Worm (Caenorhabditis elegans): ENCODE measurements around the gene col-161.

The col-161 gene

DNA sequence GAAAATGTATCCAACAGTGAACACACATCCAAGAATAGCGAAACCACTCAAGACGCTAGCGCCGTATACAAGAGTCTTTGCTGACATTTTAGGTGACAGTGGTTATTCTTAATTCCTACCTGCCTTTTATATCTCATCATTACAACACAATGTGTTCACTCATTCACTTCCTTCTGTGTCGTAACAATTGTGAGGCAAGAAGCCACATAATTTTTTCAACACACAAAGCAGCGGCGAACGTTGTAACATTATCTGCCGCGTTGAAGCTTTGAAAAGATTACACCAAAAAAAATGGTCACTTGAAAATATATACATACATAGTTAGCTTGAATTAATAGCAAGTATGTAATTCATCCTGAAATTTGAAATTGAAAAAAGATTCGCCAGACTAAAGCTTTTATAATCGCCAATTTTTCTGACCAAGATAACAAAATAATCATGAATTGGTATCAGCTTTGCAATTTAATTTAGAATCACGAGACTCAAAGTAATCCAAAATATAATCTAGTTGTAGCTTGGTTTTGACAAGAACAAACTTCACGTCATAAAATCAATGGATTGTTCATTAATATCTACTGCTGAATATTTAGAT is at the start of gene col-161, which contains the start of gene srh-18:
col-161 (minus strand) TSS at position 101 of the 592 bp plus-strand sequence.
srh-18 (plus strand) TSS at position 542 of the 592 bp plus-strand sequence.
- no peak for TF ChIP-seq unc-62 (GFP tag; optimal IDR thresholded peaks at IDR 0.05)

DNA sequence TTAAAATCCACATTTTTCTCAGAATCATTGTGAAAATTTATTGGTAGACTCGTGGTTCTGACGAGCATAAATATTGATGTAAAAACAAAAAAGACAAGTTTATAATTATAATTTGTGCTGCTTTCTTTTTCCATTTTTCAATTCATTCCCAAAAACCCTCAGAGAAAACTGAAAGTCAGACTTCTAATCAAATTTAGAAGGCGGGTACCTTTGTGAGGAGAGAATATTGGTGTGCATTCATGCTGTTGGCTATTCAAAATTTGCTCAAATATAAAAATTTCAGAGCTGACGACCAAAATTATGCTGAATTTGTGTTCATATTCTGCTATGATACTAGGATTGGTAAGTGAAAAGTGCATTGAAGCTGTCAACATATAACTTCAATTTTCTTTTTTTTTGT is 49.2 kb upstream of the col-161 start, which contains the start of gene srx-125:
srx-125 (plus strand) TSS at position 301 of the 400 bp plus-strand sequence.
- no peak for TF ChIP-seq unc-62 (GFP tag; optimal IDR thresholded peaks at IDR 0.05)

DNA sequence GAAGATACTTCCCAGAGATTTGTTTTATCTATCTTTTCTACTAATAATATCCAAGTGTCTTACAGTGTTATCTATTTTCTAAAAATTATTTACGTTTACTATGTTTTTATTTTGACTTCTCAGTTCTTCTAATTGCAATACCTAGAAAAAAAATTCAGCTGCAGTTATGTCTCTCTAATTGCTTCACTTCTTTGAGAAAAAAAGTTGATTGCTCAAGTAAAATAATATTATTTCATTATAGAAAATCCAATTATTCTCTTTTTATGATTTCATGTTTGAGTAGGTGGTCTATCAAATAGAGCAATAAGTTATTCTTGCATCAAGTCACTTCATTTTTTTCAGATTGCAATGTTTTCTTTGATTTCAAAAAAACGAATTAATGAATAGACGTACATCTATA is 48.7 kb upstream of the col-161 start:
- TF ChIP-seq unc-62 (GFP tag; optimal IDR thresholded peaks at IDR 0.05) = no peak

DNA sequence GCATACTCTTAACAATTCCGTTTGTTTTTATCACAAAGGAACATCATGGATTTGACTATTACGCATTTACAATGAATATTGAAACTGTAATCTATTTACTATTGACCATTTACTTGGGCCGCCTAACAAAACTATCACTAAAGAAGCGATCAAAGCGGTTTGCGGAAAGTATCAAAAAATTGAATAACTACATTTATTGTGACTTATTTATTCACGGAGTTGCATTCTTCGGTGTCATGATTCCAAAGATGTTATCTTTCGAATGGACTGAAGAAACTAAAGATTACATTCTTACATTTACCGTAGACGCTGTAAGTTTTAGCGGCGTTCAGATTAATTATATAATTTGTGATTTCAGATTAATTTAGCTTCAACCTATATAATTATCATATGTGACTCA is 46.4 kb upstream of the col-161 start:
- TF ChIP-seq unc-62 (GFP tag; optimal IDR thresholded peaks at IDR 0.05) = no peak

DNA sequence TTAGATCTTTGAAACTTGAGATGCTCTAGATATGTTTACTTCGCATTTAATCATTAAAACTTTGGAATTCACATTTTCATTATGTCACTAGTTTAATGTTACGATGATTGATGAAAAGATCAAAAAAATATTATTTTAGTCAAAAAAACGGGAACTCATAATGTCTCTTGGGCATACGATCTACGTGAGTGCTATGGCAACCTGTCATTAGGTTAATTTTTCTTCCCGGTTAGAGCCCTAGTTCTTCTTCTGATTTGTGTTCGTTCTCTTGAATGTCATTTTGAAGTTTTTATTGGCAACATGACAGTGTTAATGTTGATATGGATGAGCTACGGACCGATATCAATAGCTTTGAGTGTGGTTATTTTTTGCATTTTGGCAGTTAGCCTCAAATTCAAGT is 45.6 kb upstream of the col-161 start, which contains the start of gene srg-46:
srg-46 (plus strand) TSS at position 301 of the 400 bp plus-strand sequence.
- no peak for TF ChIP-seq unc-62 (GFP tag; optimal IDR thresholded peaks at IDR 0.05)

DNA sequence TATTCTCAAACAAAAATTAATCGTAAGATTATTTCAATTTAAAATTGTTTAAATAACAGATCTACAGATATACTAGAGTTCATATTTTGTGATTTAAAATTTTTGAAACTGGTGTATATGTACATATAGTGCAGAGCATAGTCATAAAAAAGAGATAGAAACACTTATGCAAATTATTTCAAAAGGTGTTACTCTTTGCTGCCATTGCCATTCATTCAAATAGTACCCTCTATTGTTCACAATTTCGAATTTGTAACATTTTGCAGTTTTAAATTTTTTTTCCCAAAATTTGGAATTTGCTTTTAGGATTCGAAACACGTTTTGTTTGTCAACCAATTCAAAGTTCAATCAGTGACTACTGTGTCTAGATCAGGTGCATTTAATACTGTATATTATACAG is 42.4 kb upstream of the col-161 start, which contains the start of gene F32H5.4:
F32H5.4 (plus strand) TSS at position 301 of the 400 bp plus-strand sequence.
- no peak for TF ChIP-seq unc-62 (GFP tag; optimal IDR thresholded peaks at IDR 0.05)

DNA sequence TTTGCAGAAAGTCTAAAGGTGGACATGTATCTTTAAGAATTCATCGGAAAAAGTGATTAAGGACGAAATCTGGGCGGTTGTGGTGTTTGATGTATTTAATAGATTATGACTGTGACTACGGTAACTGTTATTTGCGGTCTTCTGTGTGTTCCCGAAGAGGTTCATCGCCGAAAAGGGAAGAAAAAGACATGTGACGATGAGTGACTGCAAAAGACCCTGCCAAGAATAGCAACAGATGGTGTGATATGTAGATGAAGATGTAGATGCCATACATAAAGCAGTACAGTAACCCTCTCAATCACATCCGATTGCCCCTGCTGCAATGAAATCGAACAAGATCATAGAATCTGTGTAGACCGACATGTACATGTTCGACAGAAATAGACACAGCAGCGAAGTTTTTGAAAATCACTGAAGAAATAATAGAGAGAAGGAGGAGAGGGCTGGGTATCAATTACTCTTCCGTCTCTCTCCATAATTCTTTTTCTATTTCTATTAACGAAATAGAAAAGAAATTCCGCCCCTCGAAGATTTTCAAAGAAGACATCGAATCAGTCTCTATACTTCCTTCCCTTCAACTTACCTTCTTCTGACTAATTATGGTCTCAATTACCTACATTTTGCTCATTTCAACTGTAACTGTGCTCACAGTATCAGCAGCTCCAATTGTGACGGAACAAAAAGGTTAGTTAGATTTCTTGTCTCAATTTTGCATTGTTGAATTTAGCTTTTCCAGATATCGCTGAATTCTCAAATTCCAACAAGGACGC is 41.2 kb upstream of the col-161 start, which contains the start of gene F32H5.3:
F32H5.3 (plus strand) TSS at position 513 of the 770 bp plus-strand sequence.
- TF ChIP-seq unc-62 (GFP tag; optimal IDR thresholded peaks at IDR 0.05) = no peak

DNA sequence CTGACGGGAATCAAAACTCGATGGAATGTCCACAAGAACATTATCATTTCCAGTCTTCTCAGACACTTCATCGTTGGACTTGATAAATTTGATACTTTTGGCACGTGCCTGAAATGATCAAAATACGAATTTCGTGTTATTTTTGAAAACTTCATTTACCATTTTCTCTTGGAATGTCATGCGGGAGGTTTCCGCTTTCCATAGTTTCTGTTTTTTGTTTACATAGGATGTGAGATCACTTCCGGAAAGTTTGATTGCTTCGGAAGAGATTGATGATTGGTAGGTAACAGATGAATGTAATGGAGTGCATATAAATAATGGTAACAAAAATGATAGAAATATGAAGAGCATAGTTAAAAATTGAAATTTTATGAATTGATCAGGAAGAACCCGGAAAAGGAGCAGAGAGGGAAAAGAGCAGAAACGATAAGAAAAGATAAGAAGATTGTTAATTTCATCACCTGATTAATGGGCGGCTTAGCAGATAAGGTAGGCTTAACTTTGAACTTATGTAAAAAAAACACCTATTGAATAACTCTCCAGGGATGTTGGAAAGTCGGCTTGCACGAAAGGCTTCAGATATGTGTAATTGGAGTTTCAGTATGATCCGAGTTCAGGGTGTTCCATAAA is 40.0 kb upstream of the col-161 start, which contains the start of gene F32H5.1:
F32H5.1 (minus strand) TSS at position 386 of the 630 bp plus-strand sequence.
- no peak for TF ChIP-seq unc-62 (GFP tag; optimal IDR thresholded peaks at IDR 0.05)

DNA sequence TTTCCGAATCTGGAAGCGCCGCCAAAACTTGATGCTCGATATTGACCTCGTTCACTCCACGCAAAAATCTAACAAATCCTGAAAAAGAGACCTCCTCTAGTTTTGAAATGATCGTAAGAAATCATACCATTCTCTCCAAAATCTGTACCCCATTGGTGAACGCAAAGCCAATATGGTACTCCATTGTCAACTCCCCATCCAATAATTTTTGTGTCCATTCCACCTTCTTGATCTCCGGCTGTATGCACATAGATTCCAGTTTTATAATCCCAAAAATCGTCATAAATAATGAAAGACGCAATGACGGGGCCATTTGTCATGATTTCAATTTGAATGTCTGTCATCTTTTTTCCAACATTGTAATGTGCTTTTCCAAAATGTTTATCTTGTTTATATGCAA is 38.4 kb upstream of the col-161 start:
- TF ChIP-seq unc-62 (GFP tag; optimal IDR thresholded peaks at IDR 0.05) = no peak

DNA sequence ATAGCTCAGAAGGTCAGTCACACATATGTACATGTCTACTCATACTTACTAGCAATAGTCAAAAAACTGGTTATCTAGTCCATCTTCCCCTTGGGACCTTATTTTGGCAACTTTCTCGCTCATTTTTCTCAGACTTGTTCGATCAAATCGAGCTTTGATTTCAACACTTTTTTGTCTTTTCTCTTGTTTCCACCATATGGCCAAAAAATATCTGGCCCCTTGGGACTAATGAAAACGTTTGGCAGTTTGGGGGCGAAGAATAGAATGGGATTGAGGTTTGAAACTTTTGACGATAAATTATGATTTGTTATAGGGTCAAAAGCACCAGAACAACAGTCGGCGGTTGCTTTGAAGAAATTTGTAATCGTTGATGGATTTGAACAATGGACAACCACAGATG is 34.6 kb upstream of the col-161 start:
- no peak for TF ChIP-seq unc-62 (GFP tag; optimal IDR thresholded peaks at IDR 0.05)

DNA sequence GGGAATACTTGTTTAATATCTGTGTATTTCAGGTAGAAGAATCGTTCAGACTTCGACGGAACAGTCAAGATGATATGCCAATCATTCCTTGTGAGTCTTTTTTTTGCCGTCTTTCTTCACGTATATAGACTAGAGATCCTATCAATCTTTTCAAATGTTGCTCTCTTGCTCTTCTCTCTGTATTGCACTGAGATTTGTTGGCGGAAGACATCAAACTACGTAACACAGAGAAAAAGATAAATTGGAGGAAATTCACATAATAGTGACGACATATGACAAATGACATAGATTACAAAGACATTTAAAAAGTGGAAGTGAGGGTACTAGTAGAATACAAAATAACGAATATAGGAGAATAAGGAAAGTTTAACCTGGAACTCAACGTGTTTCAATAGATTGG is 34.0 kb upstream of the col-161 start:
- TF ChIP-seq unc-62 (GFP tag; optimal IDR thresholded peaks at IDR 0.05) = no peak

DNA sequence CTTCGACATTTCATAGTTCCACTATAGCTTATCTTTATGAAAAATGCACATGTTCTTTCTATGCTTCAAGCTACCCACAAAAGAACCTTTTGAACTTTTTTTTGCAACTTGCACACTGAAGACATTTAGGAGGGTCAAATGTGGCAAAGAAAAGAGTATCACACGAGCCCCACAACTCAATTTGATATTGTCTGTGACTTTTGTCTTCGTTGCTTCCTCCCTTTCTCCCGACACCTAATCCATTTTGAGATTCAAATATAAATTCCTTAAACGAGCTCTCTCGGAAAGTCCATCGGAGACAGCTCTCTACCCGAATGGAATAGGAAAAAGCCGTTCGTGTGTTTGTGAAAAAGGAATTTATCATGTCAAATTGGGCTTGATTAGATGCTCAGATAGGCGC is 32.5 kb upstream of the col-161 start:
- TF ChIP-seq unc-62 (GFP tag; optimal IDR thresholded peaks at IDR 0.05) = no peak

DNA sequence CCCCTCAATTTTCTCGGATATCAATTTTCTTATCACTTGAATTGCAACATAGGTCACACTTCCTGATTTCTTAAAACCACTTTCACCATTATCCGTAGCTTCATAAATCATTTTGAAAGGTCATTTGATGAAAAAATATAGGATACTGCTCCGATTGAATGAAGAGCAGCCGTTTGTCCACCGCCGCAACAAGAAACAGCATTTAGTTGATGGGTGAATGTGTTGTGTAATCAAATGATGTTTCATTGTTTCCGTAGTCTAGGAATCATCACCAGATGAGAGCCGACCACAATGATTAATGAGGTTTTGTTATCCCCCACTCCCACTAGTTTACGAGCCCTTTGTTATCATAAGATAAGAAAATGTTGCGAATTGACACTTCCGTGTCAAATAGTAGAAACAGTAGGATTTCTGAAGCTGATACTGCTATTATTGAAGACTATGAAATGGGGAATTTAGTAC is 28.1 kb upstream of the col-161 start, which contains the start of gene twk-43:
twk-43 (plus strand) TSS at position 412 of the 462 bp plus-strand sequence.
- TF ChIP-seq unc-62 (GFP tag; optimal IDR thresholded peaks at IDR 0.05) = no peak

DNA sequence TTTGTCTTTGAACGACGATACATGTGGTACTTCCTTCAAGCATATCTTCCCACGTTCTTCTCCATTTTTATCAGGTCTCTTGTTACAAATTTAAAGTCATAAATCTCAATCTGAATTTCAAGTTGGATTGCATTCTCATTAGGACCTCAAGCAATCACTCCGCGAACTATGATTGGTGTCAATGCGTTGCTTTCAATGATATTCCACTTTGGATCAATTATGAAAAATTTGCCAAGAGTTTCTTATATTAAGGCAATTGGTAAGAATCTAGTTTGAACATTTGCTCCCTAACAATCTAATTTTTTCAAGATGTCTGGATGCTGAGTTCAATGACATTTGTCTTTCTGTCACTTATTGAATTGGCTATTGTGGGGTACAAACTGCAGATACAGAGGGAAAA is 24.4 kb upstream of the col-161 start:
- TF ChIP-seq unc-62 (GFP tag; optimal IDR thresholded peaks at IDR 0.05) = no peak

DNA sequence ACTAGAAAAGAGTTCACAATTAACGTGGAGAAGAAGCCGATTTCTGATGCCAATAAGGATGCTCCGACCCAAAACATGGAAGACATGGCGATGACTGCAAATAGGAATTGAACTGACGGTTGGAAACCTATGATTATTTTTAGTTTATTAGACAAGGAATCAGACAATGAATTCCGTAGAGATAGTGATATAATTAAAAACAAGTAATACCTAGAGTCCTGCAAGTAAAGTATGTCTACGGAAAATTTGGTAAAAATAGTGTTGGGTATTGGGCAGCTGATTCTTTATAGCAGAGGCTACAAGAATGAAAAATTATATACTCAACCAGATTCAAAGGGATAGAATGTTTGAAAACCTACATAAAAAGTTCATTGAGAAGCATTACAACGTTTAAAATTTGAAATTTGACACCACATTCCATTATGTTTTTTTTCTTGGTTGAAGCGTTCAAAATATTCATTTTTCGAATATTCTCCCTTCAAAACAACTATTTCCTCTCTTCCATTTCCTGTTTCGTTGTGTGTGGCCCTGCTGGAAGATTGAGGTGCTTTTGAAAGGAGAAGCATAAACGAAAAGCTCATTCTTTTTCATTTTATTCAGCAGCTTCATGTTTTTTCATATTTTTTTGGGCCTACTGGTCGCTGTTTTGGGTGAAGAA is 22.0 kb upstream of the col-161 start, which contains the start of the genes str-4 and lgc-48:
str-4 (minus strand) TSS at position 101 of the 658 bp plus-strand sequence.
lgc-48 (plus strand) TSS at position 608 of the 658 bp plus-strand sequence.
- no peak for TF ChIP-seq unc-62 (GFP tag; optimal IDR thresholded peaks at IDR 0.05)
